Fruit fly (Drosophila melanogaster) whole organism, embryonic: Measurements from ENCODE around the gene CG9757.

Experiments
- Atf-2 ChIP-seq: fragments of 200-800 bp; sonication (Bioruptor generic); optimal IDR thresholded peaks from 2 replicates; lab custom pipeline; 2016; ENCODE audit warnings: missing biosample characterization, missing genetic modification characterization
- Atf6 ChIP-seq: fragments of 200-800 bp; sonication (Bioruptor generic); IDR thresholded peaks from 2 replicates; pipeline ENCODE4 v1.3.6; 2022; ENCODE audit warnings: missing biosample characterization, missing genetic modification characterization
- CG10462 ChIP-seq: fragments of 200-800 bp; sonication (Bioruptor generic); optimal IDR thresholded peaks from 2 replicates; lab custom pipeline; 2016; ENCODE audit warnings: missing biosample characterization, missing genetic modification characterization
- CG10654 ChIP-seq: fragments of 200-800 bp; sonication (Bioruptor generic); optimal IDR thresholded peaks from 2 replicates; lab custom pipeline; 2016; ENCODE audit warnings: missing biosample characterization, missing genetic modification characterization
- CG17328 ChIP-seq: fragments of 200-800 bp; sonication (Bioruptor generic); IDR thresholded peaks from 2 replicates; pipeline ENCODE4 v1.3.6; 2022; ENCODE audit warnings: missing biosample characterization, missing genetic modification characterization
- CG17359 ChIP-seq: fragments of 200-800 bp; sonication (Bioruptor generic); optimal IDR thresholded peaks from 3 replicates; lab custom pipeline; 2018; ENCODE audit warnings: missing biosample characterization, mild to moderate bottlenecking, missing genetic modification characterization, moderate library complexity
- CG33213 ChIP-seq: fragments of 200-800 bp; sonication (Bioruptor generic); optimal IDR thresholded peaks from 3 replicates; lab custom pipeline; 2016; ENCODE audit warnings: missing biosample characterization, missing genetic modification characterization
- CG4707 ChIP-seq: fragments of 200-800 bp; sonication (Bioruptor generic); optimal IDR thresholded peaks from 2 replicates; lab custom pipeline; 2018; ENCODE audit warnings: missing biosample characterization, mild to moderate bottlenecking, missing genetic modification characterization, moderate library complexity
- CG4820 ChIP-seq: fragments of 200-800 bp; sonication (Bioruptor generic); optimal IDR thresholded peaks from 3 replicates; lab custom pipeline; 2016; ENCODE audit warnings: missing biosample characterization, missing genetic modification characterization
- CG6813 ChIP-seq: fragments of 200-800 bp; sonication (Bioruptor generic); optimal IDR thresholded peaks from 2 replicates; lab custom pipeline; 2017; ENCODE audit warnings: missing biosample characterization, missing genetic modification characterization, mild to moderate bottlenecking, moderate library complexity, missing genetic modification reagents
- CG7987 ChIP-seq: fragments of 200-800 bp; sonication (Bioruptor generic); optimal IDR thresholded peaks from 2 replicates; lab custom pipeline; 2018; ENCODE audit warnings: missing biosample characterization, mild to moderate bottlenecking, missing genetic modification characterization, moderate library complexity
- CG8089 ChIP-seq: fragments of 200-800 bp; sonication (Bioruptor generic); optimal IDR thresholded peaks from 3 replicates; lab custom pipeline; 2016; ENCODE audit warnings: missing biosample characterization, missing genetic modification characterization
- CG8765 ChIP-seq: fragments of 200-800 bp; sonication (Bioruptor generic); IDR thresholded peaks from 2 replicates; pipeline ENCODE4 v1.3.6; 2022; ENCODE audit warnings: missing biosample characterization, missing genetic modification characterization
- CG8944 ChIP-seq: fragments of 200-800 bp; sonication (Bioruptor generic); optimal IDR thresholded peaks from 3 replicates; lab custom pipeline; 2016; ENCODE audit warnings: missing biosample characterization, missing genetic modification characterization
- CG9797 ChIP-seq: fragments of 200-800 bp; sonication (Bioruptor generic); optimal IDR thresholded peaks from 3 replicates; lab custom pipeline; 2018; ENCODE audit warnings: missing biosample characterization, mild to moderate bottlenecking, missing genetic modification characterization
- CG9876 ChIP-seq: fragments of 200-800 bp; sonication (Bioruptor generic); optimal IDR thresholded peaks from 2 replicates; lab custom pipeline; 2016; ENCODE audit warnings: missing biosample characterization, missing genetic modification characterization
- CHES-1-like ChIP-seq: fragments of 200-800 bp; sonication (Bioruptor generic); optimal IDR thresholded peaks from 2 replicates; lab custom pipeline; 2016; ENCODE audit warnings: missing biosample characterization, missing genetic modification characterization
- Dref ChIP-seq: fragments of 200-800 bp; sonication (Bioruptor generic); IDR thresholded peaks from 2 replicates; pipeline ENCODE4 v1.3.6; 2022; ENCODE audit warnings: missing biosample characterization, missing genetic modification characterization
- Drgx ChIP-seq: fragments of 200-800 bp; sonication (Bioruptor generic); IDR thresholded peaks from 2 replicates; pipeline ENCODE4 v1.3.6; 2022; ENCODE audit warnings: missing biosample characterization, missing genetic modification characterization
- Hand ChIP-seq: fragments of 200-800 bp; sonication (Bioruptor generic); optimal IDR thresholded peaks from 2 replicates; lab custom pipeline; 2017; ENCODE audit warnings: mild to moderate bottlenecking, missing biosample characterization, missing genetic modification reagents, missing genetic modification characterization
- Hr3 ChIP-seq: fragments of 200-800 bp; sonication (Bioruptor generic); optimal IDR thresholded peaks from 3 replicates; lab custom pipeline; 2016; ENCODE audit warnings: missing biosample characterization, missing genetic modification characterization
- MTF-1 ChIP-seq: fragments of 200-800 bp; sonication (Bioruptor generic); optimal IDR thresholded peaks from 2 replicates; lab custom pipeline; 2018; ENCODE audit warnings: missing biosample characterization, mild to moderate bottlenecking, missing genetic modification characterization, borderline replicate concordance
- Oaz ChIP-seq: fragments of 200-800 bp; sonication (Bioruptor generic); IDR thresholded peaks from 2 replicates; pipeline ENCODE4 v1.3.6; 2022; ENCODE audit warnings: missing biosample characterization, missing genetic modification characterization
- Sin3A ChIP-seq: fragments of >200 bp; optimal IDR thresholded peaks from 2 replicates; lab custom pipeline; 2018
- Sox102F ChIP-seq: fragments of 200-800 bp; sonication (Bioruptor generic); optimal IDR thresholded peaks from 2 replicates; lab custom pipeline; 2018; ENCODE audit warnings: missing biosample characterization, mild to moderate bottlenecking, missing genetic modification characterization, moderate library complexity
- ap ChIP-seq: fragments of 200-800 bp; sonication (Bioruptor generic); IDR thresholded peaks from 2 replicates; pipeline ENCODE4 v1.3.6; 2022; ENCODE audit warnings: missing biosample characterization, missing genetic modification characterization
- bbx ChIP-seq: fragments of 200-800 bp; sonication (Bioruptor generic); IDR thresholded peaks from 2 replicates; pipeline ENCODE4 v1.3.6; 2022; ENCODE audit warnings: missing biosample characterization, missing genetic modification characterization; ENCODE audit not compliant: partially characterized antibody
- bcd ChIP-seq: fragments of 200-800 bp; sonication (Bioruptor generic); optimal IDR thresholded peaks from 2 replicates; lab custom pipeline; 2017; ENCODE audit warnings: missing biosample characterization, mild to moderate bottlenecking, missing genetic modification characterization
- bowl ChIP-seq: fragments of 200-800 bp; sonication (Bioruptor generic); IDR thresholded peaks from 2 replicates; pipeline ENCODE4 v1.3.6; 2022; ENCODE audit warnings: missing biosample characterization, missing genetic modification characterization
- corto ChIP-seq: fragments of 200-800 bp; sonication (Bioruptor generic); optimal IDR thresholded peaks from 2 replicates; lab custom pipeline; 2016; ENCODE audit warnings: missing biosample characterization, mild to moderate bottlenecking, missing genetic modification characterization, moderate library complexity
- dan ChIP-seq: fragments of 200-800 bp; sonication (Bioruptor generic); IDR thresholded peaks from 2 replicates; pipeline ENCODE4 v1.3.6; 2022; ENCODE audit warnings: missing biosample characterization, missing genetic modification characterization
- dpn ChIP-seq, 2 experiments: fragments of 200-800 bp; sonication (Bioruptor generic); optimal IDR thresholded peaks; 3 replicates each; lab custom pipeline; 2016; ENCODE audit warnings: missing biosample characterization in 2 of 2, missing genetic modification characterization in 2 of 2
- eve ChIP-seq, 2 experiments: fragments of >200 bp; optimal IDR thresholded peaks; 2 replicates each; lab custom pipeline; 2017; ENCODE audit warnings: missing biosample characterization in 2 of 2, missing genetic modification characterization in 2 of 2
- ewg ChIP-seq: fragments of 200-800 bp; sonication (Bioruptor generic); optimal IDR thresholded peaks from 3 replicates; lab custom pipeline; 2017; ENCODE audit warnings: mild to moderate bottlenecking, missing biosample characterization, missing genetic modification reagents, missing genetic modification characterization
- exex ChIP-seq: fragments of 200-800 bp; sonication (Bioruptor generic); optimal IDR thresholded peaks from 4 replicates; lab custom pipeline; 2018; ENCODE audit warnings: missing biosample characterization, mild to moderate bottlenecking, missing genetic modification characterization, moderate library complexity
- gcm ChIP-seq: fragments of 200-800 bp; sonication (Bioruptor generic); optimal IDR thresholded peaks from 2 replicates; lab custom pipeline; 2019; ENCODE audit warnings: missing biosample characterization, mild to moderate bottlenecking, missing genetic modification characterization, moderate library complexity
- gt ChIP-seq: fragments of 200-800 bp; sonication (Bioruptor generic); IDR thresholded peaks from 2 replicates; pipeline ENCODE4 v1.3.6; 2022; ENCODE audit warnings: missing biosample characterization, missing genetic modification characterization
- hb ChIP-seq: fragments of 200-800 bp; sonication (Bioruptor generic); IDR thresholded peaks from 3 replicates; pipeline ENCODE4 v1.3.6; 2022; ENCODE audit warnings: missing biosample characterization, missing genetic modification characterization; ENCODE audit not compliant: partially characterized antibody
- hkb ChIP-seq, 2 experiments: fragments of 200-800 bp in 1 of 2; fragments of >200 bp in 1 of 2; sonication (Bioruptor generic) in 1 of 2; IDR thresholded peaks in 1 of 2; optimal IDR thresholded peaks in 1 of 2; 2 replicates each; pipeline versions ENCODE4 v1.3.6 to Lab custom; 2017 to 2022; ENCODE audit warnings: missing biosample characterization in 1 of 2, missing genetic modification characterization in 1 of 2
- jigr1 ChIP-seq: fragments of 200-800 bp; sonication (Bioruptor generic); IDR thresholded peaks from 3 replicates; pipeline ENCODE4 v1.3.6; 2022; ENCODE audit warnings: missing biosample characterization, missing genetic modification characterization
- nerfin-2 ChIP-seq: fragments of 200-800 bp; sonication (Bioruptor generic); IDR thresholded peaks from 2 replicates; pipeline ENCODE4 v1.3.6; 2022; ENCODE audit warnings: missing biosample characterization, missing genetic modification characterization; ENCODE audit not compliant: partially characterized antibody
- p53 ChIP-seq: fragments of 200-800 bp; sonication (Bioruptor generic); optimal IDR thresholded peaks from 2 replicates; lab custom pipeline; 2016; ENCODE audit warnings: missing biosample characterization, missing genetic modification characterization
- pfk ChIP-seq: fragments of 200-800 bp; sonication (Bioruptor generic); optimal IDR thresholded peaks from 2 replicates; lab custom pipeline; 2018; ENCODE audit warnings: missing biosample characterization, mild to moderate bottlenecking, missing genetic modification characterization, moderate library complexity
- repo ChIP-seq: fragments of 200-800 bp; sonication (Bioruptor generic); optimal IDR thresholded peaks from 2 replicates; lab custom pipeline; 2016; ENCODE audit warnings: missing biosample characterization, missing genetic modification characterization
- sc ChIP-seq, 3 experiments: fragments of >200 bp in 2 of 3; fragments of 200-800 bp in 1 of 3; sonication (Bioruptor generic) in 1 of 3; optimal IDR thresholded peaks; 2 replicates in 2 of 3; 3 replicates in 1 of 3; lab custom pipeline; 2017; ENCODE audit warnings: mild to moderate bottlenecking in 1 of 3, missing biosample characterization in 1 of 3, missing genetic modification characterization in 1 of 3, missing genetic modification reagents in 1 of 3
- scrt ChIP-seq: fragments of 200-800 bp; sonication (Bioruptor generic); optimal IDR thresholded peaks from 2 replicates; lab custom pipeline; 2018; ENCODE audit warnings: missing biosample characterization, mild to moderate bottlenecking, missing genetic modification characterization, moderate library complexity
- toy ChIP-seq: fragments of 200-800 bp; sonication (Bioruptor generic); IDR thresholded peaks from 2 replicates; pipeline ENCODE4 v1.3.6; 2022; ENCODE audit warnings: missing biosample characterization, missing genetic modification characterization
- wor ChIP-seq: fragments of 200-800 bp; sonication (Bioruptor generic); IDR thresholded peaks from 2 replicates; pipeline ENCODE4 v1.3.6; 2022; ENCODE audit warnings: missing biosample characterization, missing genetic modification characterization

CG9757 gene

DNA sequence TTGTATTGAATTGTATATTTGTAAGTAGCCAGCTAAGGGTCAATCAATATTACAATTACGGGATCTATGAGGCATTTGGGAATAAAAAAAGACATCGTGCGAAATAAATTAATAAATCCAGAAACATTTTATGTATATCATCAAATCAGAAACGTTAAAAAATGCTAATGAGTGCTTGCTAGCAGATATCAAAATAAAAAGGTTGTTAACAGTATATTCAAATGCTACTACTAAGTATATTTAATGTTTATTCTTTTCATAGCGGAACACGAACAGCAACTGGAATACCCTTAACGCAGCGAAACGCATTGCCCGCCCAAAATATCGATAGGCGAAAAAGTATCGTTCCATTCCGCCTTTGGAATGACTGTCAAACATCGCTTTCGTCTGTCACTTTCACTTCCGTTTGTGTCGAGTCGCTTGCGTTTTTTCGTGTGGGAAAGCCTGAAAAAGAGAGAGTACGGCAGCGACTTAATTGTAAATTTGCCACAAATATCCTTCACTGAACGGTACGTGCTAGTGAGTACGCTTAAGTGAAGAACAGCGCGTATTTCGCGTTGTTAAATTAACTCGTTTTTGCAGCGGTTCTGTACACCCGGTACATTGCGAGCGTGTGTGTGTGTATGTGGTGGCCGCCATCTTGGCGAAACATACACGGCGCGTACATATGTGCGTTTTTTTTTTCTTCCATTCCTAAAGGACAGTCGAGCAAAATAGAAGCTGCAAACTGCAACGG is 48.9 kb upstream of the CG9757 start, which contains the start of gene B52 (continued):
- TF ChIP-seq Sox102F (GFP tag; lab: Kevin White, UChicago) = no peak
- peak; percentile 47 for TF ChIP-seq Sin3A
- no peak for TF ChIP-seq corto (GFP tag; lab: Kevin White, UChicago)
- TF ChIP-seq CG9797 (GFP tag; lab: Kevin White, UChicago) = peak; percentile 31
- peak; percentile 50 for TF ChIP-seq Drgx (GFP tag; lab: Robert Waterston, UW)
- TF ChIP-seq hb (GFP tag; lab: Robert Waterston, UW) = peak; percentile 18; the same call in 1 of the 3 replicates
- TF ChIP-seq wor (GFP tag; lab: Robert Waterston, UW) = no peak
- peak; percentile 93 for TF ChIP-seq CG7987
- peak; percentile 5 for TF ChIP-seq p53 (GFP tag; lab: Kevin White, UChicago)
- TF ChIP-seq CG10654 (GFP tag; lab: Kevin White, UChicago) = peak; percentile 29
- peak; percentile 55 for TF ChIP-seq CG17328 (GFP tag; lab: Robert Waterston, UW)
- TF ChIP-seq sc (optimal IDR thresholded peaks at IDR 0.05; lab: Kevin White, UChicago) = no peak
- peak; percentile 23 for TF ChIP-seq sc (GFP tag; optimal IDR thresholded peaks at IDR 0.05; lab: Kevin White, UChicago)
- peak; percentile 57 for TF ChIP-seq Atf6
- no peak for TF ChIP-seq hkb (optimal IDR thresholded peaks at IDR 0.05; lab: Kevin White, UChicago)
- TF ChIP-seq hkb (GFP tag; IDR thresholded peaks at IDR 0.05; lab: Robert Waterston, UW) = peak; percentile 58
- TF ChIP-seq CHES-1-like (GFP tag; lab: Kevin White, UChicago) = peak; percentile 49
- TF ChIP-seq toy (GFP tag; lab: Robert Waterston, UW) = no peak
- TF ChIP-seq gcm (GFP tag; lab: Kevin White, UChicago) = peak; percentile 78
- no peak for TF ChIP-seq gt (GFP tag; lab: Robert Waterston, UW)
- TF ChIP-seq CG4820 = no peak
- peak; percentile 87 for TF ChIP-seq MTF-1
- no peak for TF ChIP-seq dan (GFP tag; lab: Robert Waterston, UW)
- TF ChIP-seq nerfin-2 (GFP tag; lab: Robert Waterston, UW) = no peak
- TF ChIP-seq CG8089 (GFP tag; lab: Kevin White, UChicago) = peak; percentile 27
- TF ChIP-seq Hand (GFP tag; lab: Kevin White, UChicago) = peak; percentile 61
- TF ChIP-seq CG10462 = no peak
- TF ChIP-seq CG9876 (GFP tag; lab: Kevin White, UChicago) = peak; percentile 42
- TF ChIP-seq CG6813 (GFP tag; lab: Kevin White, UChicago) = peak; percentile 75
- no peak for TF ChIP-seq scrt (GFP tag; lab: Kevin White, UChicago)
- TF ChIP-seq exex (tag; lab: Kevin White, UChicago) = no peak
- TF ChIP-seq dpn (GFP tag; optimal IDR thresholded peaks at IDR 0.05; lab: Kevin White, UChicago) = peak; percentile 32 to 51
- no peak for TF ChIP-seq jigr1 (GFP tag; lab: Robert Waterston, UW)
- 0 out of 2 replicates have a peak, but pooled peaks have one; percentile 41 for TF ChIP-seq CG8765 (GFP tag; lab: Robert Waterston, UW)
- TF ChIP-seq bbx (GFP tag; lab: Robert Waterston, UW) = peak; percentile 63; the same call in 1 of the 2 replicates
- TF ChIP-seq CG17359 (tag; lab: Kevin White, UChicago) = peak; percentile 53
- TF ChIP-seq bcd (GFP tag; lab: Kevin White, UChicago) = peak; percentile 78
- TF ChIP-seq Dref (GFP tag; lab: Robert Waterston, UW) = peak; percentile 80
- no peak for TF ChIP-seq eve (GFP tag; optimal IDR thresholded peaks at IDR 0.05; lab: Kevin White, UChicago)
- 0 out of 2 replicates have a peak, but pooled peaks have one; percentile 9 for TF ChIP-seq Oaz
- no peak for TF ChIP-seq bowl (GFP tag; lab: Robert Waterston, UW)
- TF ChIP-seq repo (GFP tag; lab: Kevin White, UChicago) = peak; percentile 1
- TF ChIP-seq ap (GFP tag; lab: Robert Waterston, UW) = no peak; the same call in 1 of the 2 replicates
- TF ChIP-seq Hr3 (GFP tag; lab: Kevin White, UChicago) = peak; percentile 27
- no peak for TF ChIP-seq CG8944 (GFP tag; lab: Kevin White, UChicago)
- TF ChIP-seq pfk (GFP tag; lab: Kevin White, UChicago) = peak; percentile 95
- TF ChIP-seq CG4707 (GFP tag; lab: Kevin White, UChicago) = peak; percentile 82
- TF ChIP-seq CG33213 = peak; percentile 72
- no peak for TF ChIP-seq Atf-2
- peak; percentile 44 for TF ChIP-seq ewg (GFP tag; lab: Kevin White, UChicago)
